Fruit fly (Drosophila melanogaster) whole organism, embryonic: Measurements from ENCODE around the gene CG44044.

Experiments used
- Ada2b ChIP-seq: fragments of 200-800 bp; sonication (Bioruptor generic); IDR thresholded peaks from 2 replicates; pipeline ENCODE4 v1.3.6; 2022; ENCODE audit warnings: missing biosample characterization, missing genetic modification characterization
- CG11696 ChIP-seq: fragments of 200-800 bp; sonication (Bioruptor generic); IDR thresholded peaks from 2 replicates; pipeline ENCODE4 v1.3.6; 2022; ENCODE audit warnings: missing biosample characterization, missing genetic modification characterization
- CG12659 ChIP-seq: fragments of 200-800 bp; sonication (Bioruptor generic); optimal IDR thresholded peaks from 3 replicates; lab custom pipeline; 2017; ENCODE audit warnings: mild to moderate bottlenecking, missing biosample characterization, missing genetic modification reagents, missing genetic modification characterization
- CG13624 ChIP-seq: fragments of 200-800 bp; sonication (Bioruptor generic); optimal IDR thresholded peaks from 2 replicates; lab custom pipeline; 2016; ENCODE audit warnings: missing biosample characterization, missing genetic modification characterization
- CG13894 ChIP-seq: fragments of 200-800 bp; sonication (Bioruptor generic); optimal IDR thresholded peaks from 3 replicates; lab custom pipeline; 2018; ENCODE audit warnings: missing biosample characterization, mild to moderate bottlenecking, missing genetic modification characterization, moderate library complexity
- CG15269 ChIP-seq: fragments of 200-800 bp; sonication (Bioruptor generic); optimal IDR thresholded peaks from 2 replicates; lab custom pipeline; 2018; ENCODE audit warnings: missing biosample characterization, mild to moderate bottlenecking, missing genetic modification characterization, moderate library complexity
- CG15514 ChIP-seq: fragments of 200-800 bp; sonication (Bioruptor generic); optimal IDR thresholded peaks from 3 replicates; lab custom pipeline; 2017; ENCODE audit warnings: missing biosample characterization, missing genetic modification characterization, mild to moderate bottlenecking, moderate library complexity, missing genetic modification reagents
- CG16813 ChIP-seq: fragments of 200-800 bp; sonication (Bioruptor generic); IDR thresholded peaks from 3 replicates; pipeline ENCODE4 v1.3.6; 2022; ENCODE audit warnings: missing biosample characterization, missing genetic modification characterization; ENCODE audit not compliant: partially characterized antibody
- CG17359 ChIP-seq: fragments of 200-800 bp; sonication (Bioruptor generic); optimal IDR thresholded peaks from 3 replicates; lab custom pipeline; 2018; ENCODE audit warnings: missing biosample characterization, mild to moderate bottlenecking, missing genetic modification characterization, moderate library complexity
- CG17361 ChIP-seq: fragments of 200-800 bp; sonication (Bioruptor generic); IDR thresholded peaks from 3 replicates; pipeline ENCODE4 v1.3.6; 2022; ENCODE audit warnings: missing biosample characterization, missing genetic modification characterization
- CG18011 ChIP-seq: fragments of 200-800 bp; sonication (Bioruptor generic); optimal IDR thresholded peaks from 2 replicates; lab custom pipeline; 2017; ENCODE audit warnings: missing biosample characterization, missing genetic modification characterization, mild to moderate bottlenecking, moderate library complexity, missing genotype
- CG2202 ChIP-seq: fragments of 200-800 bp; sonication (Bioruptor generic); optimal IDR thresholded peaks from 2 replicates; lab custom pipeline; 2018; ENCODE audit warnings: missing biosample characterization, mild to moderate bottlenecking, missing genetic modification characterization
- CG31365 ChIP-seq: fragments of 200-800 bp; sonication (Bioruptor generic); optimal IDR thresholded peaks from 2 replicates; lab custom pipeline; 2018; ENCODE audit warnings: missing biosample characterization, mild to moderate bottlenecking, missing genetic modification characterization
- CG33557 ChIP-seq: fragments of 200-800 bp; sonication (Bioruptor generic); optimal IDR thresholded peaks from 2 replicates; lab custom pipeline; 2019; ENCODE audit warnings: missing biosample characterization, mild to moderate bottlenecking, missing genetic modification characterization, moderate library complexity
- CG3407 ChIP-seq: fragments of 200-800 bp; sonication (Bioruptor generic); optimal IDR thresholded peaks from 2 replicates; lab custom pipeline; 2018; ENCODE audit warnings: missing biosample characterization, mild to moderate bottlenecking, missing genetic modification characterization
- CG5245 ChIP-seq: fragments of 200-800 bp; sonication (Bioruptor generic); optimal IDR thresholded peaks from 3 replicates; lab custom pipeline; 2016; ENCODE audit warnings: missing biosample characterization, missing genetic modification characterization
- CG6175 ChIP-seq: fragments of 200-800 bp; sonication (Bioruptor generic); IDR thresholded peaks from 3 replicates; pipeline ENCODE4 v1.3.6; 2022; ENCODE audit warnings: missing biosample characterization, missing genetic modification characterization
- CG8290 ChIP-seq, 3 experiments: fragments of 200-800 bp; sonication (Bioruptor generic); optimal IDR thresholded peaks; 2 replicates each; lab custom pipeline; 2016 to 2019; ENCODE audit warnings: missing biosample characterization in 3 of 3, missing genetic modification characterization in 3 of 3, mild to moderate bottlenecking in 2 of 3, moderate library complexity in 1 of 3
- CG8388 ChIP-seq: fragments of 200-800 bp; sonication (Bioruptor generic); optimal IDR thresholded peaks from 2 replicates; lab custom pipeline; 2019; ENCODE audit warnings: missing biosample characterization, mild to moderate bottlenecking, missing genetic modification characterization, moderate library complexity
- CG8944 ChIP-seq: fragments of 200-800 bp; sonication (Bioruptor generic); optimal IDR thresholded peaks from 3 replicates; lab custom pipeline; 2016; ENCODE audit warnings: missing biosample characterization, missing genetic modification characterization
- CG9932 ChIP-seq: fragments of 200-800 bp; sonication (Bioruptor generic); IDR thresholded peaks from 2 replicates; pipeline ENCODE4 v1.3.6; 2022; ENCODE audit warnings: missing biosample characterization, missing genetic modification characterization
- CHES-1-like ChIP-seq: fragments of 200-800 bp; sonication (Bioruptor generic); optimal IDR thresholded peaks from 2 replicates; lab custom pipeline; 2016; ENCODE audit warnings: missing biosample characterization, missing genetic modification characterization
- CrebB ChIP-seq: fragments of 200-800 bp; sonication (Bioruptor generic); optimal IDR thresholded peaks from 3 replicates; lab custom pipeline; 2018; ENCODE audit warnings: missing biosample characterization, mild to moderate bottlenecking, missing genetic modification characterization
- Dll ChIP-seq: fragments of 200-800 bp; sonication (Bioruptor generic); IDR thresholded peaks from 4 replicates; pipeline ENCODE4 v1.3.6; 2022; ENCODE audit warnings: missing biosample characterization, missing genetic modification characterization; ENCODE audit not compliant: partially characterized antibody
- E2f1 ChIP-seq: fragments of 200-800 bp; sonication (Bioruptor generic); IDR thresholded peaks from 2 replicates; pipeline ENCODE4 v1.3.6; 2022; ENCODE audit warnings: missing biosample characterization, missing genetic modification characterization
- E2f2 ChIP-seq: fragments of 200-800 bp; sonication (Bioruptor generic); IDR thresholded peaks from 2 replicates; pipeline ENCODE4 v1.3.6; 2022; ENCODE audit warnings: missing biosample characterization, missing genetic modification characterization
- Ets65A ChIP-seq: fragments of 200-800 bp; sonication (Bioruptor generic); peaks from one replicate; lab custom pipeline; 2016; ENCODE audit warnings: missing biosample characterization, missing genetic modification characterization
- Gug ChIP-seq: fragments of 200-800 bp; sonication (Bioruptor generic); IDR thresholded peaks from 4 replicates; pipeline ENCODE4 v1.3.6; 2022; ENCODE audit warnings: missing biosample characterization, missing genetic modification characterization
- Jarid2 ChIP-seq: fragments of 200-800 bp; sonication (Bioruptor generic); optimal IDR thresholded peaks from 3 replicates; lab custom pipeline; 2017; ENCODE audit warnings: mild to moderate bottlenecking, missing biosample characterization, missing genetic modification reagents, missing genetic modification characterization
- NC2α ChIP-seq: fragments of 200-800 bp; sonication (Bioruptor generic); optimal IDR thresholded peaks from 2 replicates; lab custom pipeline; 2016; ENCODE audit warnings: missing biosample characterization, missing genetic modification characterization
- NK7.1 ChIP-seq: fragments of 200-800 bp; sonication (Bioruptor generic); optimal IDR thresholded peaks from 3 replicates; lab custom pipeline; 2016; ENCODE audit warnings: missing biosample characterization, missing genetic modification characterization
- Nf-YB ChIP-seq: fragments of 200-800 bp; sonication (Bioruptor generic); optimal IDR thresholded peaks from 3 replicates; lab custom pipeline; 2019; ENCODE audit warnings: missing biosample characterization, mild to moderate bottlenecking, missing genetic modification characterization, moderate library complexity
- bab2 ChIP-seq: fragments of 200-800 bp; sonication (Bioruptor generic); optimal IDR thresholded peaks from 2 replicates; lab custom pipeline; 2016; ENCODE audit warnings: missing biosample characterization, missing genetic modification characterization
- bigmax ChIP-seq: fragments of 200-800 bp; sonication (Bioruptor generic); optimal IDR thresholded peaks from 2 replicates; lab custom pipeline; 2018; ENCODE audit warnings: missing biosample characterization, mild to moderate bottlenecking, missing genetic modification characterization
- dmrt99B ChIP-seq: fragments of 200-800 bp; sonication (Bioruptor generic); optimal IDR thresholded peaks from 2 replicates; lab custom pipeline; 2018; ENCODE audit warnings: missing biosample characterization, mild to moderate bottlenecking, missing genetic modification characterization, moderate library complexity
- esg ChIP-seq: fragments of 200-800 bp; sonication (Bioruptor generic); conservative IDR thresholded peaks from 2 replicates; pipeline ENCODE4 v1.3.6; 2022; ENCODE audit warnings: missing biosample characterization, missing genetic modification characterization
- h ChIP-seq: fragments of >200 bp; optimal IDR thresholded peaks from 2 replicates; lab custom pipeline; 2017
- ken ChIP-seq: fragments of 200-800 bp; sonication (Bioruptor generic); IDR thresholded peaks from 3 replicates; pipeline ENCODE4 v1.3.6; 2022; ENCODE audit warnings: missing biosample characterization, missing genetic modification characterization
- klu ChIP-seq: fragments of 200-800 bp; sonication (Bioruptor generic); IDR thresholded peaks from 2 replicates; pipeline ENCODE4 v1.3.6; 2022; ENCODE audit warnings: missing biosample characterization, missing genetic modification characterization
- luna ChIP-seq: fragments of 200-800 bp; sonication (Bioruptor generic); optimal IDR thresholded peaks from 2 replicates; lab custom pipeline; 2016; ENCODE audit warnings: missing biosample characterization, missing genetic modification characterization
- pho ChIP-seq: fragments of 200-800 bp; sonication (Bioruptor generic); optimal IDR thresholded peaks from 2 replicates; lab custom pipeline; 2016; ENCODE audit warnings: missing biosample characterization, missing genetic modification characterization
- pum ChIP-seq: fragments of 200-800 bp; sonication (Bioruptor generic); optimal IDR thresholded peaks from 2 replicates; lab custom pipeline; 2016; ENCODE audit warnings: missing biosample characterization, missing genetic modification characterization
- sim ChIP-seq: fragments of 200-800 bp; sonication (Bioruptor generic); IDR thresholded peaks from 2 replicates; pipeline ENCODE4 v1.3.6; 2022; ENCODE audit warnings: missing biosample characterization, missing genetic modification characterization
- sqz ChIP-seq: fragments of 200-800 bp; sonication (Bioruptor generic); optimal IDR thresholded peaks from 3 replicates; lab custom pipeline; 2018; ENCODE audit warnings: missing biosample characterization, mild to moderate bottlenecking, missing genetic modification characterization
- trem ChIP-seq: fragments of 200-800 bp; optimal IDR thresholded peaks from 3 replicates; lab custom pipeline; 2019; ENCODE audit warnings: missing biosample characterization, mild to moderate bottlenecking, missing genetic modification characterization, moderate library complexity
- tx ChIP-seq: fragments of 200-800 bp; sonication (Bioruptor generic); optimal IDR thresholded peaks from 2 replicates; lab custom pipeline; 2016; ENCODE audit warnings: missing biosample characterization, missing genetic modification characterization
- zen ChIP-seq: fragments of 200-800 bp; sonication (Bioruptor generic); optimal IDR thresholded peaks from 3 replicates; lab custom pipeline; 2018; ENCODE audit warnings: missing biosample characterization, mild to moderate bottlenecking, missing genetic modification characterization, moderate library complexity
- zfh1 ChIP-seq: fragments of 200-800 bp; sonication (Bioruptor generic); IDR thresholded peaks from 3 replicates; pipeline ENCODE4 v1.3.6; 2022; ENCODE audit warnings: missing biosample characterization, missing genetic modification characterization

The CG44044 gene

dm6 chr3R:16280003-16280998 lies 41.3 kb upstream of the CG44044 start (continued):
- peak; percentile 99 for TF ChIP-seq luna (GFP tag; lab: Kevin White, UChicago)
- peak; percentile 59; the same call in 3 of the 4 replicates for TF ChIP-seq Dll
- peak; percentile 99 for TF ChIP-seq CG2202
- TF ChIP-seq NK7.1: peak; percentile 99
- peak; percentile 98 for TF ChIP-seq CG11696 (GFP tag; lab: Robert Waterston, UW)
- TF ChIP-seq CG13624 (GFP tag; lab: Kevin White, UChicago): peak; percentile 100
- TF ChIP-seq CG16813: 0 out of 3 replicates have a peak, but pooled peaks have one; percentile 28
- TF ChIP-seq klu (GFP tag; lab: Robert Waterston, UW): peak; percentile 99
- peak; percentile 100 for TF ChIP-seq bab2 (GFP tag; lab: Kevin White, UChicago)
- TF ChIP-seq ken (GFP tag; lab: Robert Waterston, UW): peak; percentile 99
- peak; percentile 99 for TF ChIP-seq CG8944 (GFP tag; lab: Kevin White, UChicago)
- TF ChIP-seq h: no peak
- TF ChIP-seq CG8388 (GFP tag; lab: Kevin White, UChicago): peak; percentile 99
- peak; percentile 100 for TF ChIP-seq CHES-1-like (GFP tag; lab: Kevin White, UChicago)
- peak; percentile 95 for TF ChIP-seq CG6175 (GFP tag; lab: Robert Waterston, UW)
- TF ChIP-seq CG13894: peak; percentile 99
- TF ChIP-seq CG8290 (GFP tag; optimal IDR thresholded peaks at IDR 0.05; lab: Kevin White, UChicago): peak; percentile 99
- peak; percentile 95 to 99 for TF ChIP-seq CG8290 (tag; optimal IDR thresholded peaks at IDR 0.05; lab: Kevin White, UChicago)
- peak; percentile 99 for TF ChIP-seq esg (GFP tag; lab: Robert Waterston, UW)
- peak; percentile 99 for TF ChIP-seq sqz
- peak; percentile 96 for TF ChIP-seq Gug (GFP tag; lab: Robert Waterston, UW)
- peak; percentile 92 for TF ChIP-seq CG31365 (tag; lab: Kevin White, UChicago)
- peak; percentile 99 for TF ChIP-seq CrebB
- TF ChIP-seq trem (tag; lab: Kevin White, UChicago): peak; percentile 97
- peak; percentile 100 for TF ChIP-seq sim (GFP tag; lab: Robert Waterston, UW)
- peak; percentile 98 for TF ChIP-seq CG9932 (GFP tag; lab: Robert Waterston, UW)
- TF ChIP-seq NC2α (GFP tag; lab: Kevin White, UChicago): peak; percentile 99
- TF ChIP-seq Nf-YB: peak; percentile 93
- TF ChIP-seq CG33557 (GFP tag; lab: Kevin White, UChicago): peak; percentile 100
- TF ChIP-seq Ets65A: peak; percentile 100
- peak; percentile 99 for TF ChIP-seq zen
- peak; percentile 100 for TF ChIP-seq Ada2b
- peak; percentile 100 for TF ChIP-seq E2f1 (GFP tag; lab: Robert Waterston, UW)
- peak; percentile 100 for TF ChIP-seq CG17361 (GFP tag; lab: Robert Waterston, UW)
- TF ChIP-seq CG15269 (tag; lab: Kevin White, UChicago): peak; percentile 100
- peak; percentile 100 for TF ChIP-seq pho (GFP tag; lab: Kevin White, UChicago)
- peak; percentile 92 for TF ChIP-seq Jarid2
- peak; percentile 99 for TF ChIP-seq zfh1 (GFP tag; lab: Robert Waterston, UW)
- TF ChIP-seq CG15514 (GFP tag; lab: Kevin White, UChicago): peak; percentile 94
- peak; percentile 99 for TF ChIP-seq tx (GFP tag; lab: Kevin White, UChicago)
- TF ChIP-seq CG18011 (GFP tag; lab: Kevin White, UChicago): peak; percentile 93
- TF ChIP-seq dmrt99B (tag; lab: Kevin White, UChicago): peak; percentile 99
- peak; percentile 99 for TF ChIP-seq CG5245 (GFP tag; lab: Kevin White, UChicago)
- peak; percentile 98 for TF ChIP-seq CG3407 (GFP tag; lab: Kevin White, UChicago)
- TF ChIP-seq CG12659 (GFP tag; lab: Kevin White, UChicago): peak; percentile 100
- peak; percentile 99 for TF ChIP-seq pum (GFP tag; lab: Kevin White, UChicago)
- TF ChIP-seq CG17359: peak; percentile 100
- peak; percentile 94 for TF ChIP-seq E2f2 (GFP tag; lab: Robert Waterston, UW)
- TF ChIP-seq bigmax (GFP tag; lab: Kevin White, UChicago): peak; percentile 75
